Fruit fly (Drosophila melanogaster) whole organism, adult: ENCODE measurements around the gene sqz.

ENCODE experiments used
- CG11617 ChIP-seq: fragments of 200-800 bp; sonication (Bioruptor generic); optimal IDR thresholded peaks from 2 replicates; lab custom pipeline; 2017; ENCODE audit warnings: mild to moderate bottlenecking, missing biosample characterization, missing genetic modification reagents, missing genetic modification characterization
- CG12768 ChIP-seq: fragments of 200-800 bp; sonication (Bioruptor generic); optimal IDR thresholded peaks from 2 replicates; lab custom pipeline; 2017; ENCODE audit warnings: missing biosample characterization, missing genetic modification characterization, mild to moderate bottlenecking, moderate library complexity, missing genetic modification reagents
- CG14711 ChIP-seq: fragments of 200-800 bp; sonication (Bioruptor generic); optimal IDR thresholded peaks from 2 replicates; lab custom pipeline; 2018; ENCODE audit warnings: missing biosample characterization, mild to moderate bottlenecking, missing genetic modification characterization, moderate library complexity
- CG1620 ChIP-seq: fragments of 200-800 bp; sonication (Bioruptor generic); optimal IDR thresholded peaks from 2 replicates; lab custom pipeline; 2016; ENCODE audit warnings: missing biosample characterization, missing genetic modification characterization
- CG33017 ChIP-seq: fragments of 200-800 bp; sonication (Bioruptor generic); optimal IDR thresholded peaks from 2 replicates; lab custom pipeline; 2018; ENCODE audit warnings: missing biosample characterization, mild to moderate bottlenecking, missing genetic modification characterization, moderate library complexity
- CG5204 ChIP-seq: fragments of 200-800 bp; sonication (Bioruptor generic); optimal IDR thresholded peaks from 2 replicates; lab custom pipeline; 2016; ENCODE audit warnings: missing biosample characterization, missing genetic modification characterization
- CG7045 ChIP-seq: fragments of 200-800 bp; sonication (Bioruptor generic); optimal IDR thresholded peaks from 2 replicates; lab custom pipeline; 2017; ENCODE audit warnings: missing biosample characterization, mild to moderate bottlenecking, missing genetic modification characterization
- CG7101 ChIP-seq: fragments of 200-800 bp; sonication (Bioruptor generic); optimal IDR thresholded peaks from 2 replicates; lab custom pipeline; 2018; ENCODE audit warnings: missing biosample characterization, mild to moderate bottlenecking, missing genetic modification characterization, moderate library complexity
- Clk ChIP-seq: fragments of 200-800 bp; sonication (Bioruptor generic); optimal IDR thresholded peaks from 2 replicates; lab custom pipeline; 2017; ENCODE audit warnings: missing biosample characterization, missing genetic modification characterization
- Crg-1 ChIP-seq: fragments of 200-800 bp; sonication (Bioruptor generic); optimal IDR thresholded peaks from 2 replicates; lab custom pipeline; 2016; ENCODE audit warnings: missing biosample characterization, missing genetic modification characterization
- Hr96 ChIP-seq: fragments of 200-800 bp; sonication (Bioruptor generic); optimal IDR thresholded peaks from 2 replicates; lab custom pipeline; 2016; ENCODE audit warnings: missing biosample characterization, missing genetic modification characterization
- Mnt ChIP-seq: fragments of 200-800 bp; sonication (Bioruptor generic); optimal IDR thresholded peaks from 2 replicates; lab custom pipeline; 2016; ENCODE audit warnings: missing biosample characterization, mild to moderate bottlenecking, missing genetic modification characterization
- bab1 ChIP-seq: fragments of 200-800 bp; sonication (Bioruptor generic); optimal IDR thresholded peaks from 3 replicates; lab custom pipeline; 2019; ENCODE audit warnings: missing biosample characterization, mild to moderate bottlenecking, missing genetic modification characterization, moderate library complexity
- cic ChIP-seq: fragments of 200-800 bp; sonication (Bioruptor generic); optimal IDR thresholded peaks from 2 replicates; lab custom pipeline; 2017; ENCODE audit warnings: missing biosample characterization, mild to moderate bottlenecking, missing genetic modification characterization, moderate library complexity
- cnc ChIP-seq, 2 experiments: fragments of >200 bp; optimal IDR thresholded peaks; 2 replicates each; lab custom pipeline; 2017
- kay ChIP-seq: fragments of 200-800 bp; sonication (Bioruptor generic); peaks from one replicate; lab custom pipeline; 2016; ENCODE audit warnings: missing biosample characterization, missing genetic modification characterization, borderline replicate concordance
- ovo ChIP-seq: fragments of 200-800 bp; sonication (Bioruptor generic); optimal IDR thresholded peaks from 2 replicates; lab custom pipeline; 2016; ENCODE audit warnings: missing biosample characterization, missing genetic modification characterization
- pad ChIP-seq: fragments of 200-800 bp; sonication (Bioruptor generic); optimal IDR thresholded peaks from 3 replicates; lab custom pipeline; 2017; ENCODE audit warnings: missing biosample characterization, missing genetic modification characterization, mild to moderate bottlenecking, moderate library complexity, missing genetic modification reagents
- tj ChIP-seq: fragments of 200-800 bp; sonication (Bioruptor generic); optimal IDR thresholded peaks from 3 replicates; lab custom pipeline; 2017; ENCODE audit warnings: missing biosample characterization, mild to moderate bottlenecking, missing genetic modification characterization, moderate library complexity
- toe ChIP-seq: fragments of 200-800 bp; sonication (Bioruptor generic); optimal IDR thresholded peaks from 2 replicates; lab custom pipeline; 2016; ENCODE audit warnings: missing biosample characterization, missing genetic modification characterization

The sqz gene

dm6 chr3R:19147511-19148239 lies 16.3 kb upstream of the sqz start, which contains the start of gene Ppcs:
Gene Ppcs (minus strand): TSS chr3R:19147910.
- peak; percentile 89 for TF ChIP-seq toe (GFP tag; lab: Kevin White, UChicago)
- TF ChIP-seq cnc (optimal IDR thresholded peaks at IDR 0.05; lab: Kevin White, UChicago): no peak
- TF ChIP-seq Crg-1 (GFP tag; lab: Kevin White, UChicago): peak; percentile 95
- peak; percentile 74 for TF ChIP-seq tj (GFP tag; lab: Kevin White, UChicago)
- TF ChIP-seq bab1 (GFP tag; lab: Kevin White, UChicago): peak; percentile 83
- peak; percentile 35 for TF ChIP-seq CG33017 (tag; lab: Kevin White, UChicago)
- TF ChIP-seq Clk (GFP tag; lab: Kevin White, UChicago): peak; percentile 84
- peak; percentile 81 for TF ChIP-seq pad
- peak; percentile 89 for TF ChIP-seq ovo (GFP tag; lab: Kevin White, UChicago)
- peak; percentile 73 for TF ChIP-seq CG7045
- TF ChIP-seq CG1620 (GFP tag; lab: Kevin White, UChicago): peak; percentile 87
- peak; percentile 75 for TF ChIP-seq CG14711
- peak; percentile 78 for TF ChIP-seq CG7101 (tag; lab: Kevin White, UChicago)
- TF ChIP-seq Mnt (GFP tag; lab: Kevin White, UChicago): peak; percentile 91
- peak; percentile 90 for TF ChIP-seq CG5204 (GFP tag; lab: Kevin White, UChicago)
- peak; percentile 94 for TF ChIP-seq CG12768 (GFP tag; lab: Kevin White, UChicago)
- TF ChIP-seq Hr96 (GFP tag; lab: Kevin White, UChicago): peak; percentile 93
- TF ChIP-seq CG11617 (GFP tag; lab: Kevin White, UChicago): peak; percentile 90
- peak; percentile 90 for TF ChIP-seq cic (GFP tag; lab: Kevin White, UChicago)
- TF ChIP-seq kay (GFP tag; lab: Kevin White, UChicago): peak; percentile 60

DNA sequence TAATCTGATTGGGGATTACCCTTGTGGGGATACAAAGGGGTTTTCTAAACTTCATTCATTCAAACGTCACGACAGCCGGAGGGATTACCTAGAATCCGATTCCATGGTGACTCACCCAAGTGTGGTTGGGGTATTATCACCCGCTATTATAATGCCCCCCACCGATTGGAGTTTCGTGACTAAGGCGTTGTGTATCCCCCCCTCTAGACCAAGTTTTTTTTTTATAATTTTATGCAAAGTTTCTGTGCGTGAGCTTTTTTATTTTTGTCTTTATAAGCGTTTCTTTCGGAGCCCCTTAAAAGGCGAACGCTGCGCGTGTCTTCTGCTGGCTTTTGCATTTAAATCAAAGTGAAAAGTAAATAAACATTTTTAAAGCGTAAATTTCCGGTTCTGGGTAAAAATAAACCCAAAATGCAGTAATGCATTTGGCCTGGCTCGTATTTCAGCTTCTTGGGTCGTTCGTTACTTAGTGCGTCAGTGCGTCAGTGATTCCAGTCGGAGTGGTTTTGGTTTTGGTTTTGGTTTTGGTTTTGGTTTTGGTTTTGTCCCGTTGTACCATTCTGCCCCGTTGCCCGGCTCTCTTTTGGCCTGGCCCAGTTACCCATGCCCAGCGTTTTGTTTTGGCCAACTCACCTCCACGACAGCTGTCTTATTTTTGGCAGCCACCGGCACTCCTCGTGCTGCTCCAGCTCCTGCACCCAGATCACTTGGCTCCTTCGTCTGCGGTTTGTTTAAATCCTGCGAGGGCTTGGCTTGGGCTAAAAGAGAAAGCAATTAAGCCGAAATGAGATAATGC lies 13.0 kb upstream of the sqz start:
- peak; percentile 14 for TF ChIP-seq tj (GFP tag; lab: Kevin White, UChicago)
- TF ChIP-seq kay (GFP tag; lab: Kevin White, UChicago): peak; percentile 39
- TF ChIP-seq cnc (optimal IDR thresholded peaks at IDR 0.05; lab: Kevin White, UChicago): no peak

DNA sequence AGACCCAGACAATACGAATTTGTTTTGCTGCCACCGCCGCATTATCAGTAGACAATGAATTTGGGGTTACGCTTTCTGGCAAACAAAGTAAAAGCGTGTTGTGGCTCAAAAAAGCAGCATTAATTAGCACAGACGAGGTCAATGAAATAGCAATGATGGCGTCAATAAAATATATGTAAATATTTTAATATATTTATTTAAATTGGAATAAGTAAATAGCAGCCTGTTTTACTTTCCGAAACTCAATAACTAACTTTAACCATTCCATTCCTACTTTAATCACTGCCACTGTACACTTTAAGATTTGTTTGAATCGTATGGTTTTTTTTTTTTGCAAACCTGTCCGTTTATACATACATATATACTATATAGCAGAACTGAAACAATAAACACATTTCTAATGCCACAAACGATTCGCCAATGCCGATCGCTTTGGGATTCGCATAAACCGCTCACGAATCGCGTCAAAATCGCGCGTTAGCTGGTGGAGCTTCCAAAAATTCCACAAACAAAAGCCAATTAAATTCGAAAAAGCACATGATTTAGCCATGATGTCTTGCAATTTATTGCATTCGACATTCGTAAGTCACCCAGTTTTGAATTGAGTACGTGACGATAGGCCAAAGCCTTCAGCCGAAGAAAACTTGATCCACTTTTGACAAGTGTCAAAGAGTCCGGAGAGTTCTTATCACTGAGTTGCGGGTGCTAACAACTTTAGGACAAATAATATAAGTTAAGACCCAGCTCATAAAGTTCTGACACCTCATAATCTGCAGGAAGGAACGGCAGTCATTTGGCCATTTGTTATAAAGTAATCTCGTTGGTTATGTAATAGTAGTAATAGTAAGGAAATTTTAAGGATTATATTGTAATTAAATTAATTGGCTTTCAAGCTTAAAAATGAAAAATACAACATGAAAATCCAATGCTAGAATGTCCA lies 11.9 kb upstream of the sqz start:
- TF ChIP-seq Crg-1 (GFP tag; lab: Kevin White, UChicago): no peak
- TF ChIP-seq cnc (optimal IDR thresholded peaks at IDR 0.05; lab: Kevin White, UChicago): no peak
- no peak for TF ChIP-seq CG1620 (GFP tag; lab: Kevin White, UChicago)
- peak; percentile 69 for TF ChIP-seq kay (GFP tag; lab: Kevin White, UChicago)
- peak; percentile 19 for TF ChIP-seq CG33017 (tag; lab: Kevin White, UChicago)
- no peak for TF ChIP-seq tj (GFP tag; lab: Kevin White, UChicago)

DNA sequence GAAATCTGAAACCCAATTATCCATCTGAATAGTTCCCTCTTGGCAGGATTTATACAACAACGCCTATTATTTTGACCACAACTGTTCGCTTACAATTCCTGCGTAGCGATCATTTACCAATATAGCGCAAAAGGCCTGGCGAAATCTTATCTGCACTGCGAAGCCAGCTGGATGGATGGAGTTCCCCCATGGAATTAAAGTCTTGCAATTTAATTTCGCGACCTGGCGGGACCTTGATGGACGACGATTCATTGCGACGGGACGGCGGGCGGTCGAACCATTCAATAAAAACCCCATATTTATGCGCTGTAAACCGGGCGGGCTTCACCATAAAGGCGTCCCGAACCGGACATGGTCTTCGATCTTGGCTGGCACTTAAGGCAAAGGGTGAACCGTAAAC lies 11.2 kb upstream of the sqz start:
- TF ChIP-seq CG1620 (GFP tag; lab: Kevin White, UChicago) (no peak), kay (GFP tag; lab: Kevin White, UChicago) (no peak), Hr96 (GFP tag; lab: Kevin White, UChicago) (no peak), Clk (GFP tag; lab: Kevin White, UChicago) (no peak)

DNA sequence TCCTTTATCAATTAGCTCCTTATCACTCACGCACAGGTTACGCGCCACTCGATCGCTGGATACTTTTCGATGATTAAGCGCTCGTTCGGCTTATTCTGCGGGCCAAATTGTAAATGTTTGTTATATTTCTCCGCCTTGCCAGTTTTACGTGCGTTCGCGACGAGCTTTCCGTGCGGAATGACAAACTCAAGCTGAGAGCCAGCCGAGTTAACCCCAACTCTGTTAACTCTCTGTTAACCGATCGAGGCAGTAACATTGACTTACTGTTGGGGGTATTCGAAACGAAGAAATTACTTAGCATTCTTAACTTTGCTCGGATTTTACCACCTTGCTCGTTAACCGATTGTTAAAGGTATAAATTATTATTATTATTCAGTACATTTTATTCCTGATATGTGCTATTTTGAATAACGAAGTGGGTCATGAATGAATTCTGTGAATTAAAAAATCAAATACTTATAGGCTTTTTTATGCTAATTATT lies 10.5 kb upstream of the sqz start, which contains the start of gene CG5835:
Gene CG5835, minus strand, starts transcription at position 185 of the 482 bp plus-strand sequence.
- peak; percentile 15 for TF ChIP-seq CG11617 (GFP tag; lab: Kevin White, UChicago)
- TF ChIP-seq kay (GFP tag; lab: Kevin White, UChicago): peak; percentile 82
- TF ChIP-seq CG1620 (GFP tag; lab: Kevin White, UChicago): peak; percentile 36
- peak; percentile 46 for TF ChIP-seq bab1 (GFP tag; lab: Kevin White, UChicago)
- peak; percentile 62 for TF ChIP-seq tj (GFP tag; lab: Kevin White, UChicago)
- no peak for TF ChIP-seq CG12768 (GFP tag; lab: Kevin White, UChicago)
- TF ChIP-seq CG7045: no peak
- peak; percentile 11 for TF ChIP-seq pad
- TF ChIP-seq CG14711: peak; percentile 3
- TF ChIP-seq CG7101 (tag; lab: Kevin White, UChicago): peak; percentile 34
- peak; percentile 58 for TF ChIP-seq Mnt (GFP tag; lab: Kevin White, UChicago)
- no peak for TF ChIP-seq Hr96 (GFP tag; lab: Kevin White, UChicago)
- no peak for TF ChIP-seq toe (GFP tag; lab: Kevin White, UChicago)
